Fruit fly (Drosophila melanogaster) whole organism: Measurements from ENCODE around the gene Ser12.
A peak's percentile ranks its signal among the peaks of the same experiment; 100 is the strongest.

Experiments
- CG8478 ChIP-seq: fragments of >200 bp; optimal IDR thresholded peaks from 2 replicates; lab custom pipeline; 2018; ENCODE audit warnings: inconsistent platforms
- Dll ChIP-seq: fragments of >200 bp; optimal IDR thresholded peaks from 2 replicates; lab custom pipeline; 2017
- EcR ChIP-seq, 2 experiments: fragments of >200 bp; optimal IDR thresholded peaks; 2 replicates each; lab custom pipeline; 2017; ENCODE audit warnings: missing biosample characterization in 2 of 2, missing genetic modification characterization in 2 of 2, missing genetic modification reagents in 2 of 2
- pan ChIP-seq: fragments of >200 bp; optimal IDR thresholded peaks from 2 replicates; lab custom pipeline; 2017
- psq ChIP-seq: fragments of >200 bp; optimal IDR thresholded peaks from 2 replicates; lab custom pipeline; 2017
- usp ChIP-seq: fragments of >200 bp; optimal IDR thresholded peaks from 2 replicates; lab custom pipeline; 2017; ENCODE audit warnings: missing biosample characterization, missing genetic modification characterization, mixed read lengths

Gene Ser12

dm6 chr2L:2226259-2227121 is 24.6 kb downstream of the Ser12 start, which contains the start of the genes CG15387 and sau:
CG15387 (minus strand) TSS chr2L:2226294.
sau (plus strand) TSS chr2L:2226342.
- no peak for TF ChIP-seq CG8478 (lab: Kevin White, UChicago)
- TF ChIP-seq usp, result no peak
- no peak for TF ChIP-seq Dll
- no peak for TF ChIP-seq psq (lab: Kevin White, UChicago)
- no peak for TF ChIP-seq EcR (GFP tag; optimal IDR thresholded peaks at IDR 0.05; lab: Kevin White, UChicago)
- TF ChIP-seq pan (lab: Kevin White, UChicago), result no peak

- TF ChIP-seq Dll (no peak), psq (lab: Kevin White, UChicago) (no peak), usp (no peak), CG8478 (lab: Kevin White, UChicago) (no peak), EcR (GFP tag; optimal IDR thresholded peaks at IDR 0.05; lab: Kevin White, UChicago) (no peak), pan (lab: Kevin White, UChicago) (no peak)
Observed at dm6 chr2L:2222377-2222776, 28.7 kb downstream of the Ser12 start.

- TF ChIP-seq CG8478 (lab: Kevin White, UChicago) (no peak), Dll (no peak), usp (no peak), pan (lab: Kevin White, UChicago) (no peak), EcR (GFP tag; optimal IDR thresholded peaks at IDR 0.05; lab: Kevin White, UChicago) (no peak), psq (lab: Kevin White, UChicago) (no peak)
Observed at dm6 chr2L:2221649-2222150, 29.4 kb downstream of the Ser12 start.

dm6 chr2L:2220573-2221332 is 30.3 kb downstream of the Ser12 start, which contains the start of gene papi:
papi (plus strand) TSS chr2L:2220748.
- TF ChIP-seq CG8478 (lab: Kevin White, UChicago) (no peak), Dll (no peak), usp (no peak), EcR (GFP tag; optimal IDR thresholded peaks at IDR 0.05; lab: Kevin White, UChicago) (no peak), pan (lab: Kevin White, UChicago) (no peak), psq (lab: Kevin White, UChicago) (no peak)

dm6 chr2L:2217067-2217684 is 33.9 kb downstream of the Ser12 start, which contains the start of the genes CG15386, CG42371 and mio:
CG15386 (minus strand) TSS chr2L:2217246.
CG42371 (minus strand) TSS chr2L:2217246.
mio (plus strand) TSS chr2L:2217290.
- TF ChIP-seq EcR (GFP tag; optimal IDR thresholded peaks at IDR 0.05; lab: Kevin White, UChicago), result no peak

dm6 chr2L:2216065-2216464 is 35.0 kb downstream of the Ser12 start, which contains the start of gene daed:
daed (minus strand) TSS chr2L:2216311.
- no peak for TF ChIP-seq usp
- TF ChIP-seq EcR (GFP tag; optimal IDR thresholded peaks at IDR 0.05; lab: Kevin White, UChicago), result no peak
- no peak for TF ChIP-seq Dll
- no peak for TF ChIP-seq pan (lab: Kevin White, UChicago)
- no peak for TF ChIP-seq CG8478 (lab: Kevin White, UChicago)
- TF ChIP-seq psq (lab: Kevin White, UChicago), result no peak

dm6 chr2L:2214004-2214403 is 37.1 kb downstream of the Ser12 start, which contains the start of the genes Uch and CG34174:
Uch (minus strand) TSS chr2L:2214211.
CG34174 (plus strand) TSS chr2L:2214266.
- TF ChIP-seq CG8478 (lab: Kevin White, UChicago), result no peak
- TF ChIP-seq psq (lab: Kevin White, UChicago), result no peak
- no peak for TF ChIP-seq EcR (GFP tag; optimal IDR thresholded peaks at IDR 0.05; lab: Kevin White, UChicago)
- TF ChIP-seq Dll, result no peak
- no peak for TF ChIP-seq usp
- TF ChIP-seq pan (lab: Kevin White, UChicago), result no peak

dm6 chr2L:2212478-2212877 is 38.6 kb downstream of the Ser12 start, which contains the start of gene CG15385:
CG15385 (minus strand) TSS chr2L:2212571.
- no peak for TF ChIP-seq Dll
- TF ChIP-seq psq (lab: Kevin White, UChicago), result no peak

dm6 chr2L:2209002-2209401 is 42.1 kb downstream of the Ser12 start, which contains the start of gene CG33124:
CG33124 (minus strand) TSS chr2L:2209102.
- no peak for TF ChIP-seq Dll
- no peak for TF ChIP-seq pan (lab: Kevin White, UChicago)

dm6 chr2L:2206066-2206465 is 45.0 kb downstream of the Ser12 start, which contains the start of gene CG31668:
CG31668 (minus strand) TSS chr2L:2206166.
- TF ChIP-seq EcR (GFP tag; optimal IDR thresholded peaks at IDR 0.05; lab: Kevin White, UChicago) (no peak), CG8478 (lab: Kevin White, UChicago) (no peak)

dm6 chr2L:2202853-2203717 is 48.0 kb downstream of the Ser12 start:
- TF ChIP-seq psq (lab: Kevin White, UChicago) (no peak), usp (no peak), EcR (GFP tag; optimal IDR thresholded peaks at IDR 0.05; lab: Kevin White, UChicago) (peak; percentile 98 to 99)
